Worm (Caenorhabditis elegans) whole organism, mixed stage, embryonic: ENCODE data around the gene Y41D4A.4.

Source experiments
- M03D4.4 ChIP-seq: sonication (generic microtip); optimal IDR thresholded peaks from 2 replicates; lab custom pipeline; 2017; ENCODE audit warnings: mild to moderate bottlenecking, missing genetic modification characterization, missing compliant biosample characterization
- bed-3 ChIP-seq: fragments of 200-800 bp; sonication (Bioruptor generic); optimal IDR thresholded peaks from 3 replicates; lab custom pipeline; 2018; ENCODE audit warnings: mild to moderate bottlenecking, missing genetic modification characterization, moderate library complexity, missing compliant biosample characterization
- blmp-1 ChIP-seq: fragments of 150-350 bp; optimal IDR thresholded peaks from 2 replicates; lab custom pipeline; 2014; ENCODE audit warnings: missing biosample characterization, missing genetic modification characterization
- ceh-39 ChIP-seq: fragments of 150-350 bp; optimal IDR thresholded peaks from 2 replicates; lab custom pipeline; 2014; ENCODE audit warnings: missing biosample characterization, missing genetic modification characterization
- ceh-43 ChIP-seq: fragments of 200-800 bp; sonication (Bioruptor generic); optimal IDR thresholded peaks from 2 replicates; lab custom pipeline; 2018; ENCODE audit warnings: mild to moderate bottlenecking, missing genetic modification characterization, moderate library complexity, missing compliant biosample characterization
- ceh-83 ChIP-seq: fragments of 200-800 bp; sonication (Bioruptor generic); optimal IDR thresholded peaks from 2 replicates; lab custom pipeline; 2018; ENCODE audit warnings: mild to moderate bottlenecking, missing genetic modification characterization, missing compliant biosample characterization
- ces-1 ChIP-seq: fragments of 150-350 bp; optimal IDR thresholded peaks from 2 replicates; lab custom pipeline; 2014; ENCODE audit warnings: missing biosample characterization, missing genetic modification reagents, missing genetic modification characterization
- cnd-1 ChIP-seq: fragments of 200-800 bp; sonication (Bioruptor generic); optimal IDR thresholded peaks from 2 replicates; lab custom pipeline; 2018; ENCODE audit warnings: mild to moderate bottlenecking, missing genetic modification characterization, missing compliant biosample characterization
- drap-1 ChIP-seq: fragments of 200-800 bp; sonication (Bioruptor generic); optimal IDR thresholded peaks from 3 replicates; lab custom pipeline; 2018; ENCODE audit warnings: mild to moderate bottlenecking, missing genetic modification characterization, missing compliant biosample characterization
- elt-1 ChIP-seq: sonication (generic microtip); optimal IDR thresholded peaks from 2 replicates; lab custom pipeline; 2017; ENCODE audit warnings: missing genetic modification characterization, mild to moderate bottlenecking, missing compliant biosample characterization, antibody characterized with exemption, moderate library complexity, borderline replicate concordance; ENCODE audit not compliant: insufficient read depth
- elt-3 ChIP-seq: fragments of 150-350 bp; optimal IDR thresholded peaks from 2 replicates; lab custom pipeline; 2014; ENCODE audit warnings: missing biosample characterization, missing genetic modification characterization
- flh-1 ChIP-seq: fragments of 200-800 bp; sonication (Bioruptor generic); optimal IDR thresholded peaks from 2 replicates; lab custom pipeline; 2018; ENCODE audit warnings: mild to moderate bottlenecking, missing genetic modification characterization, moderate library complexity, missing compliant biosample characterization
- ham-2 ChIP-seq: fragments of 200-800 bp; sonication (Bioruptor generic); optimal IDR thresholded peaks from 2 replicates; lab custom pipeline; 2018; ENCODE audit warnings: mild to moderate bottlenecking, missing genetic modification characterization, missing compliant biosample characterization
- hlh-1 ChIP-seq: fragments of 150-350 bp; optimal IDR thresholded peaks from 2 replicates; lab custom pipeline; 2014; ENCODE audit warnings: missing biosample characterization, missing genetic modification reagents, missing genetic modification characterization
- lin-13 ChIP-seq: fragments of 150-350 bp; optimal IDR thresholded peaks from 2 replicates; lab custom pipeline; 2014; ENCODE audit warnings: missing biosample characterization, missing genetic modification characterization
- lin-32 ChIP-seq: fragments of 200-800 bp; sonication (Bioruptor generic); optimal IDR thresholded peaks from 2 replicates; lab custom pipeline; 2018; ENCODE audit warnings: mild to moderate bottlenecking, missing genetic modification characterization, missing compliant biosample characterization
- lsy-2 ChIP-seq: fragments of 150-350 bp; optimal IDR thresholded peaks from 2 replicates; lab custom pipeline; 2014; ENCODE audit warnings: missing biosample characterization, missing genetic modification characterization
- mab-5 ChIP-seq: fragments of 150-350 bp; optimal IDR thresholded peaks from 2 replicates; lab custom pipeline; 2014; ENCODE audit warnings: missing biosample characterization, missing genetic modification characterization
- mep-1 ChIP-seq: fragments of 150-350 bp; optimal IDR thresholded peaks from 2 replicates; lab custom pipeline; 2017; ENCODE audit warnings: missing biosample characterization, missing genetic modification reagents, missing genetic modification characterization, inconsistent platforms
- mls-2 ChIP-seq: sonication (generic microtip); optimal IDR thresholded peaks from 2 replicates; lab custom pipeline; 2016; ENCODE audit warnings: mild to moderate bottlenecking, missing genetic modification characterization, moderate library complexity, missing compliant biosample characterization
- nhr-12 ChIP-seq: fragments of 150-350 bp; optimal IDR thresholded peaks from 2 replicates; lab custom pipeline; 2014; ENCODE audit warnings: missing biosample characterization, missing genetic modification characterization
- nhr-2 ChIP-seq: fragments of 150-350 bp; optimal IDR thresholded peaks from 2 replicates; lab custom pipeline; 2014; ENCODE audit warnings: missing biosample characterization, missing genetic modification characterization
- nhr-237 ChIP-seq: fragments of 150-350 bp; optimal IDR thresholded peaks from 2 replicates; lab custom pipeline; 2014; ENCODE audit warnings: missing biosample characterization, missing genetic modification characterization
- nhr-28 ChIP-seq: fragments of 150-350 bp; optimal IDR thresholded peaks from 2 replicates; lab custom pipeline; 2014; ENCODE audit warnings: missing biosample characterization, missing genetic modification characterization
- nhr-76 ChIP-seq: sonication (generic microtip); optimal IDR thresholded peaks from 2 replicates; lab custom pipeline; 2017; ENCODE audit warnings: missing biosample characterization, missing genetic modification characterization
- pha-4 ChIP-seq: fragments of 150-350 bp; optimal IDR thresholded peaks from 2 replicates; lab custom pipeline; 2018; ENCODE audit warnings: missing biosample characterization, missing genetic modification reagents, missing genetic modification characterization
- sem-2 ChIP-seq: fragments of 200-800 bp; sonication (Bioruptor generic); optimal IDR thresholded peaks from 2 replicates; lab custom pipeline; 2018; ENCODE audit warnings: mild to moderate bottlenecking, missing genetic modification characterization, missing compliant biosample characterization
- snpc-4 ChIP-seq: fragments of 150-350 bp; optimal IDR thresholded peaks from 2 replicates; lab custom pipeline; 2014; ENCODE audit warnings: missing biosample characterization, missing genetic modification characterization
- sptf-1 ChIP-seq: sonication (generic microtip); optimal IDR thresholded peaks from 2 replicates; lab custom pipeline; 2017; ENCODE audit warnings: mild to moderate bottlenecking, missing genetic modification characterization, moderate library complexity, missing compliant biosample characterization
- tbx-8 ChIP-seq: fragments of 200-800 bp; sonication (Bioruptor generic); optimal IDR thresholded peaks from 2 replicates; lab custom pipeline; 2018; ENCODE audit warnings: mild to moderate bottlenecking, missing genetic modification characterization, moderate library complexity, missing compliant biosample characterization
- unc-120 ChIP-seq: sonication (generic microtip); optimal IDR thresholded peaks from 2 replicates; lab custom pipeline; 2017; ENCODE audit warnings: missing genetic modification characterization, missing compliant biosample characterization; ENCODE audit not compliant: poor library complexity, severe bottlenecking
- unc-39 ChIP-seq: fragments of 150-350 bp; optimal IDR thresholded peaks from 2 replicates; lab custom pipeline; 2014; ENCODE audit warnings: missing biosample characterization, missing genetic modification characterization
- unc-62 ChIP-seq: fragments of 150-350 bp; optimal IDR thresholded peaks from 2 replicates; lab custom pipeline; 2014; ENCODE audit warnings: missing biosample characterization, missing genetic modification reagents, missing genetic modification characterization
- zip-8 ChIP-seq: fragments of 150-350 bp; optimal IDR thresholded peaks from 2 replicates; lab custom pipeline; 2014; ENCODE audit warnings: missing biosample characterization, missing genetic modification characterization
- ztf-11 ChIP-seq: fragments of 150-350 bp; optimal IDR thresholded peaks from 2 replicates; lab custom pipeline; 2014; ENCODE audit warnings: missing biosample characterization, missing genetic modification characterization

Gene Y41D4A.4

ce11 chrIV:1745453-1746051, at the start of gene Y41D4A.4, which contains the start of gene Y41D4A.6:
TSS of gene Y41D4A.4 (plus strand) at chrIV:1746001.
TSS of gene Y41D4A.6 (minus strand) at chrIV:1745503.
- peak; percentile 68 for TF ChIP-seq M03D4.4 (tag; lab: Kevin White, UChicago)
- no peak for TF ChIP-seq lin-32 (GFP tag; lab: Kevin White, UChicago)
- TF ChIP-seq sptf-1 (tag; lab: Kevin White, UChicago): peak; percentile 84
- peak; percentile 68 for TF ChIP-seq mep-1 (tag; lab: Kevin White, UChicago)
- no peak for TF ChIP-seq blmp-1
- peak; percentile 73 for TF ChIP-seq lin-13 (tag; lab: Kevin White, UChicago)
- peak; percentile 69 for TF ChIP-seq pha-4 (tag; lab: Kevin White, UChicago)
- TF ChIP-seq hlh-1: no peak
- TF ChIP-seq ceh-43: peak; percentile 39
- TF ChIP-seq sem-2 (GFP tag; lab: Kevin White, UChicago): peak; percentile 43
- TF ChIP-seq tbx-8: peak; percentile 57
- no peak for TF ChIP-seq ceh-39 (tag; lab: Kevin White, UChicago)
- peak; percentile 58 for TF ChIP-seq bed-3 (GFP tag; lab: Kevin White, UChicago)
- peak; percentile 70 for TF ChIP-seq mls-2 (tag; lab: Kevin White, UChicago)
- peak; percentile 11 for TF ChIP-seq ham-2
- no peak for TF ChIP-seq mab-5 (tag; lab: Kevin White, UChicago)
- TF ChIP-seq nhr-237 (tag; lab: Kevin White, UChicago): peak; percentile 83
- peak; percentile 55 for TF ChIP-seq lsy-2
- TF ChIP-seq nhr-76 (tag; lab: Kevin White, UChicago): no peak
- no peak for TF ChIP-seq nhr-2
- no peak for TF ChIP-seq elt-3 (tag; lab: Kevin White, UChicago)
- TF ChIP-seq flh-1: no peak
- TF ChIP-seq unc-62 (GFP tag; lab: Kevin White, UChicago): peak; percentile 5
- TF ChIP-seq ces-1 (GFP tag; lab: Kevin White, UChicago): peak; percentile 90
- TF ChIP-seq unc-39 (tag; lab: Kevin White, UChicago): no peak
- no peak for TF ChIP-seq snpc-4
- TF ChIP-seq nhr-28 (tag; lab: Kevin White, UChicago): no peak
- TF ChIP-seq zip-8 (tag; lab: Kevin White, UChicago): no peak
- TF ChIP-seq ceh-83 (GFP tag; lab: Kevin White, UChicago): peak; percentile 67
- TF ChIP-seq nhr-12 (tag; lab: Kevin White, UChicago): no peak
- TF ChIP-seq cnd-1: peak; percentile 61
- TF ChIP-seq drap-1 (GFP tag; lab: Kevin White, UChicago): peak; percentile 57
- TF ChIP-seq unc-120 (tag; lab: Kevin White, UChicago): peak; percentile 63
- no peak for TF ChIP-seq ztf-11 (tag; lab: Kevin White, UChicago)
- TF ChIP-seq elt-1 (tag; lab: Kevin White, UChicago): no peak

ce11 chrIV:1699599-1699998, 46.2 kb upstream of the Y41D4A.4 start, which contains the start of gene bus-2:
TSS of gene bus-2 (plus strand) at chrIV:1699899.
- TF ChIP-seq sptf-1 (tag; lab: Kevin White, UChicago): no peak
- no peak for TF ChIP-seq mep-1 (tag; lab: Kevin White, UChicago)
- no peak for TF ChIP-seq nhr-28 (tag; lab: Kevin White, UChicago)
- no peak for TF ChIP-seq ces-1 (GFP tag; lab: Kevin White, UChicago)

- TF ChIP-seq blmp-1 (no peak), unc-62 (GFP tag; lab: Kevin White, UChicago) (no peak), nhr-28 (tag; lab: Kevin White, UChicago) (no peak), bed-3 (GFP tag; lab: Kevin White, UChicago) (no peak), lsy-2 (no peak), elt-3 (tag; lab: Kevin White, UChicago) (no peak), nhr-76 (tag; lab: Kevin White, UChicago) (no peak), ztf-11 (tag; lab: Kevin White, UChicago) (no peak), lin-13 (tag; lab: Kevin White, UChicago) (no peak), elt-1 (tag; lab: Kevin White, UChicago) (no peak), ceh-83 (GFP tag; lab: Kevin White, UChicago) (no peak), tbx-8 (no peak), M03D4.4 (tag; lab: Kevin White, UChicago) (no peak), zip-8 (tag; lab: Kevin White, UChicago) (no peak), snpc-4 (no peak), nhr-237 (tag; lab: Kevin White, UChicago) (no peak), mab-5 (tag; lab: Kevin White, UChicago) (no peak), ham-2 (no peak), drap-1 (GFP tag; lab: Kevin White, UChicago) (no peak)
- TF ChIP-seq, all 35 proteins: peak for 0
Observed at ce11 chrIV:1706996-1707395, 38.8 kb upstream of the Y41D4A.4 start, which contains the start of gene K08D12.4. TSS of gene K08D12.4 (plus strand) at chrIV:1707296.
